Worm (Caenorhabditis elegans): ENCODE measurements around the gene M01F1.9.
"Not testable (repeated sequence)": the region's sequence is repeated elsewhere in the genome, so short reads cannot be mapped to it uniquely, and the experiment has no call there.

The M01F1.9 gene

DNA sequence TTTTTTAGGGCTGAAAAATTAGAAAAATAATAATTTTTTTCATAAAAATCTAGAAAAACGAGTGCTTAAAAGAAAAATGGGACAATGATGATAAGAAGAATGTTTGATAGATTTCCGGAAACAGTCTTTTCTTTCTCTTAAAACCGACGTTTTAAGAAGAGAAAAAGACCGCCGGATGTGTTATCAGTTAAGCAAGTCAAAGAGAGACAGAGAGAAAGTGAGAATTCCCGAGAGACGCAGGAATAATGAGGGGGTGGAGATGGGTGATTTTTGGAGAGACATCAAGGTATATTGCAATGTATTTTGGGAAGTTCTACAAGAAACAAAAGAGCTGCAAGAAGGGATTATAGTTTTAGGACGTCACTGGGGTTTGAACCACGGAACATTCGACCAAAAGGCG is 23.4 kb downstream of the M01F1.9 start, which contains the start of gene C34C12.9:
Gene C34C12.9 (minus strand): TSS at position 16 of the 400 bp plus-strand sequence.
- no peak for TF ChIP-seq unc-62 (GFP tag; optimal IDR thresholded peaks at IDR 0.05)

DNA sequence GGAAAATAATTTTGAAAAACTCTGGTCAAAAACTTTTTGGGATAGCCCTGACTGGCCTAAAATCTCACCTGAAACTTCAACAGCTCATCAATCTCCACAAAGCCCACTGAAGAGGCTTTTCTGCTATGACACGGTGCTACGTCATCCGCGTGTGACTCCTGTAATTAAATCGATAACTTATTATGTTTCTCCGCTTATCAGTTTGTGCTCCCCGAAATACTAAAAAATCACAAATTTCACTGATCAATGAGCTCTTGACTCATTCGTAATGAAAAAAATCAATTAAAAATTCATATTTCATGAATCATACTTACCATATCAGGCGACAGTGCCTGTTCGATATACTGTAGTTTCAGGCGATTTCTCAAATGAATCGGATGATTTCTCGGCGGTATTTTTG is 23.8 kb downstream of the M01F1.9 start:
- TF ChIP-seq unc-62 (GFP tag; optimal IDR thresholded peaks at IDR 0.05): no peak

DNA sequence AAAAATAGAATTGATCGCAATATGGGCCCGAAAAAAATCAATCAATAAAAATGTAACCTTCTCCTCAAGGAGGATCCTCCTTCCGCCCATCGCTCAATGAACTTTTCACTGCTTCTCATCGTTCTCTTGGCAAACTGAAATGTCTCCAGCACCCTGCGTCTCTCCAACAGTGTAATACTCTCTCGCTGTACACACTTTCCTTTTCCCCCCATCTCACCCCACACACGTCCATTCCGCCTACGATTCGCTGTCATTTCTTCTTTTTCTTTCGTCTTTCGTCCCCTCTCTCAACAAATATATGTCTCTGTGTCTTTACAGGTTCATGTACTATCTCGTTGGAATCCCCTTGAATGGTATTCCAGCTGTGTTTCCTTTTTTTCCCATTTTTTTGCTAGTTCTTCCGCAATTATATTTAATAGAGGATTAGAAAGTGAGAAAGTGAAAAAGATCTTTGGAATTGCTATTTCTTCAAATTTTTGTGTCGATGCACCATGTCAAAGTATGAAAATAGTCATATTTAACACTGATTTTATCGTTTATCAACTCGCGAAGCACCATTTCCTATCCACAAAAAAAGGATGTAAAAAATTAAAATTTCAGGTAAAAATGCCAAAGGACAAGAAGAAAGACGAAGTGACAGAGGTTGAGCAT is 27.3 kb downstream of the M01F1.9 start, which contains the start of gene rsu-1:
Gene rsu-1 (plus strand): TSS at position 601 of the 651 bp plus-strand sequence.
- no peak for TF ChIP-seq unc-62 (GFP tag; optimal IDR thresholded peaks at IDR 0.05)

DNA sequence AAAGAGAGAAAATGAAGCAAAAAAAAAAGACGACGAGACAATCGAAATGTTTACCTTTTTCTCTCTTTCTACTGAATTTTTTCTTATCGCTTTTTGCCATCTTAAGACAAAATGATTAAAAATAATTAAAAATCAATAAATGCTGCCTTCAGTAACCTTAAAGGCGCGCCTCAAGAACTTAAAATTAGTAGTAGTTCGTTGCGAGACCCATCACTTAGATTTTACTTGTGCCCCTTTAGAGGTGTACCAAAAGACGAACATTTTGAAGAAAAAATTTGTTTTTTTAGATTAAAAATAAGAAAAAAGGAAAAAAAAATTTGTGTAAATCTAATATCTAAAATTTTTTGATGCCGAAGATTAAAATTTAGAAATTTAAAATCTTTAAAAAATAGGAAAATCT is 27.9 kb downstream of the M01F1.9 start:
- no peak for TF ChIP-seq unc-62 (GFP tag; optimal IDR thresholded peaks at IDR 0.05)

DNA sequence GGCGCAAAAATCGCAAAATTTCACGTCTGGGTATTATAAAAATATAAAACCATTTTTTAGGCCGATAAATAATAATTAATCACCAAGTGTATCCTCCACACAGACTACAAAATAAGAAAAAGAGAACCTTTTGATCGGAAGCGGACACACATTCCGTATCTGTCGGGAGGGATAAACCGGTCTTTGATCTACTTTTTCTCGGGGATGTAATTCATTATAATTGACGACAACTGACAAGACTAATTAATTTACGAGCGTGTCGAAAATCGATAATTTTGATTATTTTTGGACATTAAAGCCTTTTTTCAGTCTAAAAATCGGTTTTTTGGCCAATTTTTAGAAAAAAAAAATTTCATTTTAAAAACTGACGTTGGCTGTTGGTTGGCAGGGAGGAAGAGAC is 28.4 kb downstream of the M01F1.9 start:
- TF ChIP-seq unc-62 (GFP tag; optimal IDR thresholded peaks at IDR 0.05): no peak

DNA sequence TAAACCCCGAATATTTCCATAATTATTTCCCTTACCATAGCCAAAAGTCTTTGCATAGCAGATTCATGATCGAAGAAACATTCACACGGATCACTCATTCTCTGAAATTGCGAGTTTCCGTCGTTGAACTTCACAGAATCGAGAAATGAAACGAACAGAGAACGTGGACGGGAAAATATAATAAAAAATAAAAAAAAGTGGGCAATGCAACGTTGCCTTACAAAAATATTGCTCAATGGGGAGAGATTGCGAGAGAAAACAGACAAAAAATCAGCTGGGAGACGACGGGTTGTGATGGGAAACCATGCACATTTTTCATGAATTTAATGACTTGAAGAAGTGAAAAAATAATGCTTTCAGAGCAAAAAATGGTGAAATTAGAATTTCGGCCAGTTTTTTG is 29.2 kb downstream of the M01F1.9 start, which contains the start of gene smim-14:
Gene smim-14 (minus strand): TSS at position 101 of the 400 bp plus-strand sequence.
- no peak for TF ChIP-seq unc-62 (GFP tag; optimal IDR thresholded peaks at IDR 0.05)

DNA sequence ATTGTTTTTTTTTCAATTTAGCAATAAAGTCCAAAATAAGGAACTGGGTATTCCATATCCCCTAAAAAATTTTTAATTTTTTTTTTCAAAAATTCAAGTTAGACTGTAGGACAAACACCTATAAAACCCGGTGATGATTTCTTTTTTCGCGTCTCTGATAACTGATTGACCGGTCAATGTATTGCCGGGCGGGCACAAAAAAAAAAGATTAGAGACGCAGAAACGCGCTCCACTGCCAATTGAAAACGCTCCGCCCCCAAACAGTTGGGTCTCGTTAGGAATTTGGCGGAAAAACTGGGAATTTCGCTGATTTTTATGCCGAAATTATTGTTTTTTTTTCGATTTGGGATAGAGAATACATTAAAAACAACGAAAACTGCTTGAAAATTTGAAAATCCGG is 30.5 kb downstream of the M01F1.9 start:
- TF ChIP-seq unc-62 (GFP tag; optimal IDR thresholded peaks at IDR 0.05): no peak

DNA sequence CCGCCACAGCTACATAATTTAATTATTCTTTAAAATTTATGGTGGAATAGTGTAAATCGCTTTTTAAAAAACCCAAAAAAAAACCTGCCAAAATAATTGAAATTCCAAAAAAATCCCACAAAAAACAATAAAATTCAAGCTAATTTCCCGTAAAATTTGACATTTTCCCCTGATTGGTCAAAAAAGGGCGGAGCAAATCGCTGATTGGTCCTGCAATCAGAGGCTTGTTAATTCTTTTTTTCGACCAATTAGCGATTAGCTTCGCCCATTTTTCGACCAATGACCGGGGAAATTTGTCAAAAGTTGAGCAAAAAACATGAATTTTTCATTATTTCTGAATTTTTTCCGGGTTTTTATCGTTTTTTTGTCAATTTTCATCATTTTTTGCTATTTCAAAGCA is 31.8 kb downstream of the M01F1.9 start:
- TF ChIP-seq unc-62 (GFP tag; optimal IDR thresholded peaks at IDR 0.05): no peak

DNA sequence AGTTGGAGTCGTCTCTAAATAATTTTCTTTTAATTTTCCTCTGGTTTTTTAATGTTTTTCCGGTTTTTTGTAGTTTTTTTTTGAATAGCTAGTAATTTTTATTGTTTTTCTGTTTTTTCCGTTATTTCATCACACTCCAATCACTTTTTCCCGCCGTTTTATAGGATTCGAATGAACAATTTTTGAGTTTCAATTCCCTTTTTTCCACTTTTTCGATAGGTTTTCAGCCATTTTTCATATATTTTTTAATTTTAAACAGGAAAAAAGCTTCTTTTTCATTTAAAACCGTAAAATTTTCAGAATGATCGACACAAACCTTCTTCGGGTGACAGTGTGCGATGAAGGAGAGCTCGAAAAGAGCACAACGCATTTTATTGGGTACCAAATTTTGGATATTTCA is 37.5 kb downstream of the M01F1.9 start, which contains the start of gene pph-6:
Gene pph-6 (plus strand): TSS at position 301 of the 400 bp plus-strand sequence.
- no peak for TF ChIP-seq unc-62 (GFP tag; optimal IDR thresholded peaks at IDR 0.05)

DNA sequence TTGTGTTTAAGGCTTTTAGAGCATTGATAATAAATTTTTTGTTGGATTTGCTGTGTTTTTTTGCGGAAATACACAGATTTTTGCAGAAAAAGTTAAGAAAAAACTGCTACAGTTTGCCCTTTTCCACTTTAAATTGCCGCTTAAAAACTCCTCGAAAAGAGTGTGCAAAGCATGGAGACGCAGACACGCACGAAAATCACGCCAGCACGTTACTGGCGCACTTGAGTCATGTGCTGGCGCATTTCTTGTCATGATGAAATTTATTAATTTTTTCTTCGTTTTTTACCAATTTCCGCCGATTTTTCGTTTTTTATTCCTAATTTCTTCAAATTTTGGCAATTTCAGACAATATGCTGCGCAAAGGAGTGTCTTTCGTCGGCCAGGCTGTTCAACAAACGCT is 38.8 kb downstream of the M01F1.9 start, which contains the start of gene C34C12.8:
Gene C34C12.8 (plus strand): TSS at position 346 of the 400 bp plus-strand sequence.
- no peak for TF ChIP-seq unc-62 (GFP tag; optimal IDR thresholded peaks at IDR 0.05)

DNA sequence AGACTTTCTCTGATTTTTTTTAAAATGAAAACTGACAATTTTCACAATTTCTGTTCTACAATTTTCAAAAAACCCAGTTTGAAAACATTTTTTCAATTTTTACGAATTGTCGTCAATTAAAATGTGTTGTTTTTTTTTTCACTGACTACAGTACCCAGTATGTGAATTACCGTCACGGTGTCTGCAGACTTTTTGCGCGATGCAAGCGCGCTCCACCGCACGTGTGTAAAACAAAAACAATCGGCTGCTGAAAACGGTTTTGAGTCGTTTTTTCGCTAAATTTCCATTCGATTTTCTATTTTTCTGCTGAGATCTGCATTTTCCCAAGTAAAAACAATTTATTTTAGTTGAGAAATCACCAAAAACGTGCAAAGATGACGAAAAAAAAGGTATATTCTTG is 42.6 kb downstream of the M01F1.9 start:
- no peak for TF ChIP-seq unc-62 (GFP tag; optimal IDR thresholded peaks at IDR 0.05)

DNA sequence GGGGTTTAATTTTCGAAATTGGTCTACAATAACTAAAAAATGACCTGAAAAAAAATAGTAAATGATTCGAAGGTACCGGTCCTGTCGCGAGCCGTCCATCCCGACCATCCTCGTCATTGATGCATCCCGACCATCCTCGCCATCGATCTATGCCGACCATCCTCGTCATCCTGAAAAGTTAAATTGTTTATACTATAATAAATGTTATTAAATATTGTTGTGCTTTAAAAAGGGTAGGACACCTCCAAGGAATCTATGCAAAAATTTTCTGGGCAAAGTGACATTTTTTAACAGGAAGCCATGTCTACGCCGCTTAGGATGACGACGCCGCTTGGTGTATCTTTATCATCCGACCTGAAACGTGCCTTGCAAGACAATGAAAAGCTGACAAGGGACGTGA is 44.8 kb downstream of the M01F1.9 start, which contains the start of gene C34C12.1:
Gene C34C12.1 (plus strand): TSS at position 301 of the 400 bp plus-strand sequence.
- not testable (repeated sequence) for TF ChIP-seq unc-62 (GFP tag; optimal IDR thresholded peaks at IDR 0.05)

DNA sequence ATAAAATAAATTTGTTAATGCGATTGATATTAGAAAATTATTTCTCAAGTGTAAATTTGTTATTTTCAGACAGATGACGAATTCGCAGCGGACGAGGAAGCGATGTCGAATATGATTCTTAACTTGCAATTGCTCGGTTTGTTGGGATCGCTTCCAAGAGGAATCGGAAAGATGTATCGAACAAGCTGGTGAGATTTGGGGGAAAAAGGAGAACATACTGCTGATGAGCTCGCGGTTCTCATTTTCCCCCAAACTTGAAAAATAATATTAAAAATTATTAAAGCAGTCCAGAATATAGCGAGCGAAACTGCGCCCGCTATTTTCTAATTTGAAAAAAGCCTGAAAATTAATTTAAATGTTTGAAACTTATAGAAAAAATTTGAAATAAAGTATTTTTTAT is 45.4 kb downstream of the M01F1.9 start, which contains the start of gene C34C12.2:
Gene C34C12.2 (plus strand): TSS at position 301 of the 400 bp plus-strand sequence.
- TF ChIP-seq unc-62 (GFP tag; optimal IDR thresholded peaks at IDR 0.05): not testable (repeated sequence)

DNA sequence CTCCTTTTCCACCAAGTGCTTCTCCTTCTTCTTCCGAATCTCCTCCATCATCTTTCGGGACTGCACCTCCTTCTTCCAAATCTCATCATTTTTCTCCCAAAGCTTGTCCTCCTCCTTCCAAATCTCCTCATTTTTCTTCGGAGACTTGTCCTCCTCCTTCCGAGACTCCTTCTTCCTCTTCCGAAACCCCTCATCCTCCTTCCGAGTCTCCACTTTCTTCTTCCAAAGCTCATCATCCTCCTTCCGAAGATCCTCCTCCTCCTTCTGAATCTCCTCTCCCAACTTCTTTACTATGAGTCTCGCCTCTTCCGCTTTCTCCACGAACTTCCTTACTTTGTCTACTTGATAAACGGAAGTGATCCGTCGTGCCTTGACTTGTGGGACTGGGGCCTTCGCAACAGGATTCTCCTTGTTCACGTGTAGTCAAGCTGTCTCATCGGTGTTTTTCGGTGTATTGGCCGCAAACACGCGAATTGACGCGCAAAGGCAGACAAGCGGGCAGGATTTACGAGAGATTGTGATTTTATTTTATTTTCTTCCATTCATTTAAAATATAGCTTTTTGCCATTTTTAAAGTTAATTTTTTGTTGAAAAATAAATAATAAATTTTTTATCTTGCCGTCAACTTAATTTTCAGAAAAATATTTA is 46.2 kb downstream of the M01F1.9 start, which contains the start of the genes K01A11.3 and C34C12.12:
Gene K01A11.3 (minus strand): TSS at position 51 of the 648 bp plus-strand sequence.
Gene C34C12.12 (plus strand): TSS at position 632 of the 648 bp plus-strand sequence.
- no peak for TF ChIP-seq unc-62 (GFP tag; optimal IDR thresholded peaks at IDR 0.05)

DNA sequence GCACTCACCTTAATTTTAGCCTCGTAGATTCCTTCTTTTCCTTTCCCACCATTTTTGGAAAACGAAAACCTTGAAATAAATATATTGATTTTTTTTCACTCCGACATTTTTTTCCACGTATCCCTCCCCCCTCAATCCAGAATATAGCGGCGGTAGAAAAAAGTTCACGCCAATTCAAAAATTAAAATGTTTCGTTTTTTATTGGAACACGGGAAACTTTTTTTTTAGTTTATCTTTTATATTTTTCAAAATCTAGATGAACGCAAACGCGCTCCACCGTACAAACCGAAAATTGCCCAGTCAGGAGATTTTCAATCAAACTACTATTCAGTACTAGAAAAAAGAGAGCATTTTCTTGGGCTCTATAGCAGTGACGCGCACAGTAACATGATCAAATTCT is 54.7 kb downstream of the M01F1.9 start, which contains the start of gene spe-41:
Gene spe-41 (minus strand): TSS at position 72 of the 400 bp plus-strand sequence.
- TF ChIP-seq unc-62 (GFP tag; optimal IDR thresholded peaks at IDR 0.05): no peak

All from whole organism, dauer.